Worm (Caenorhabditis elegans): ENCODE measurements around the gene fat-6.

The fat-6 gene

DNA sequence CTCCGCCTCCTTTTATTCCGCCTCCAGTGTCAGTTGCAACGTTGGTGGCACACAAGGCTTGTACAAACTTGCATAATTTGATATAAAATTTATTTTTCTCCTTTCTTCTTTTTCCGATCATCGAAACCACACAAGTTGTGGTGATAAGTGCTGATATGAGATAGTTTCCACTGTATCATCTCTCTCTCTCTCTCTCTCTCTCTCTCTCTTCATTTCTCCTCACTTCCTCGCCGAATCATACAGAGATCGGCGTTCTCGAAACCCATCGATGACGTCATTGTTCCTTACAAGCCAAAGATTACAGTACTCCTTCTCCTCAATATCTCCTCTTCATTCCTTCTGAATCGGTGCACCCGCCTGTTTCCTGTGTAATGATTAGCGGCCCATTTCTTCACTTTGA lies 16.1 kb downstream of the fat-6 start, which contains the start of gene nhr-43:
Gene nhr-43, plus strand, starts transcription at position 233 of the 400 bp plus-strand sequence.
- no peak for TF ChIP-seq nhr-12 (tag; optimal IDR thresholded peaks at IDR 0.05)
- TF ChIP-seq ham-2 (GFP tag; optimal IDR thresholded peaks at IDR 0.05): peak; percentile 12

- no peak for TF ChIP-seq zip-8 (tag; optimal IDR thresholded peaks at IDR 0.05)
- TF ChIP-seq ceh-83 (GFP tag; optimal IDR thresholded peaks at IDR 0.05): no peak
- no peak for TF ChIP-seq lsy-2 (tag; optimal IDR thresholded peaks at IDR 0.05)
- TF ChIP-seq elt-3 (tag; optimal IDR thresholded peaks at IDR 0.05): no peak
- no peak for TF ChIP-seq nhr-28 (tag; optimal IDR thresholded peaks at IDR 0.05)
- no peak for TF ChIP-seq drap-1 (GFP tag; optimal IDR thresholded peaks at IDR 0.05)
These were observed 17.8 kb downstream of the fat-6 start for ce11 chrIV:11897710-11898109.

- TF ChIP-seq cnd-1 (tag; optimal IDR thresholded peaks at IDR 0.05) (no peak), sem-2 (GFP tag; optimal IDR thresholded peaks at IDR 0.05) (no peak), ceh-43 (GFP tag; optimal IDR thresholded peaks at IDR 0.05) (no peak), pha-4 (tag; optimal IDR thresholded peaks at IDR 0.05) (no peak), nhr-237 (tag; optimal IDR thresholded peaks at IDR 0.05) (no peak), ceh-83 (GFP tag; optimal IDR thresholded peaks at IDR 0.05) (no peak), mab-5 (tag; optimal IDR thresholded peaks at IDR 0.05) (no peak), nhr-28 (tag; optimal IDR thresholded peaks at IDR 0.05) (no peak), tbx-8 (GFP tag; optimal IDR thresholded peaks at IDR 0.05) (no peak), elt-1 (tag; optimal IDR thresholded peaks at IDR 0.05; ENCODE audit: borderline replicate concordance, insufficient read depth) (no peak), ztf-11 (tag; optimal IDR thresholded peaks at IDR 0.05) (no peak), ceh-39 (tag; optimal IDR thresholded peaks at IDR 0.05) (no peak), ces-1 (GFP tag; optimal IDR thresholded peaks at IDR 0.05) (no peak), ham-2 (GFP tag; optimal IDR thresholded peaks at IDR 0.05) (no peak), unc-120 (tag; optimal IDR thresholded peaks at IDR 0.05; ENCODE audit: poor library complexity, severe bottlenecking) (no peak)
These were observed 22.2 kb downstream of the fat-6 start for ce11 chrIV:11893336-11893735.

ce11 chrIV:11892545-11892944 lies 22.9 kb downstream of the fat-6 start:
- no peak for TF ChIP-seq nhr-237 (tag; optimal IDR thresholded peaks at IDR 0.05)
- no peak for TF ChIP-seq lin-13 (tag; optimal IDR thresholded peaks at IDR 0.05)
- no peak for TF ChIP-seq nhr-76 (tag; optimal IDR thresholded peaks at IDR 0.05)
- no peak for TF ChIP-seq unc-62 (GFP tag; optimal IDR thresholded peaks at IDR 0.05)
- TF ChIP-seq snpc-4 (tag; optimal IDR thresholded peaks at IDR 0.05): no peak
- no peak for TF ChIP-seq nhr-12 (tag; optimal IDR thresholded peaks at IDR 0.05)

- TF ChIP-seq blmp-1 (tag; optimal IDR thresholded peaks at IDR 0.05): peak; percentile 27
- TF ChIP-seq mab-5 (tag; optimal IDR thresholded peaks at IDR 0.05): no peak
- TF ChIP-seq lsy-2 (tag; optimal IDR thresholded peaks at IDR 0.05): no peak
These were observed 30.2 kb downstream of the fat-6 start, which contains the start of gene let-653 for ce11 chrIV:11885313-11885712. Gene let-653, plus strand, starts transcription at chrIV:11885613.

ce11 chrIV:11883478-11883877 lies 32.0 kb downstream of the fat-6 start:
- TF ChIP-seq unc-62 (GFP tag; optimal IDR thresholded peaks at IDR 0.05) (peak; percentile 41), zip-8 (tag; optimal IDR thresholded peaks at IDR 0.05) (no peak), elt-1 (tag; optimal IDR thresholded peaks at IDR 0.05; ENCODE audit: borderline replicate concordance, insufficient read depth) (peak; percentile 75), ham-2 (GFP tag; optimal IDR thresholded peaks at IDR 0.05) (peak; percentile 94), blmp-1 (tag; optimal IDR thresholded peaks at IDR 0.05) (peak; percentile 63), mab-5 (tag; optimal IDR thresholded peaks at IDR 0.05) (no peak)

ce11 chrIV:11882534-11882933 lies 33.0 kb downstream of the fat-6 start:
- TF ChIP-seq nhr-237 (tag; optimal IDR thresholded peaks at IDR 0.05) (no peak), sptf-1 (tag; optimal IDR thresholded peaks at IDR 0.05) (no peak), ceh-83 (GFP tag; optimal IDR thresholded peaks at IDR 0.05) (no peak), unc-62 (GFP tag; optimal IDR thresholded peaks at IDR 0.05) (no peak), sem-2 (GFP tag; optimal IDR thresholded peaks at IDR 0.05) (no peak), elt-3 (tag; optimal IDR thresholded peaks at IDR 0.05) (no peak), ceh-39 (tag; optimal IDR thresholded peaks at IDR 0.05) (no peak), pha-4 (tag; optimal IDR thresholded peaks at IDR 0.05) (no peak)

DNA sequence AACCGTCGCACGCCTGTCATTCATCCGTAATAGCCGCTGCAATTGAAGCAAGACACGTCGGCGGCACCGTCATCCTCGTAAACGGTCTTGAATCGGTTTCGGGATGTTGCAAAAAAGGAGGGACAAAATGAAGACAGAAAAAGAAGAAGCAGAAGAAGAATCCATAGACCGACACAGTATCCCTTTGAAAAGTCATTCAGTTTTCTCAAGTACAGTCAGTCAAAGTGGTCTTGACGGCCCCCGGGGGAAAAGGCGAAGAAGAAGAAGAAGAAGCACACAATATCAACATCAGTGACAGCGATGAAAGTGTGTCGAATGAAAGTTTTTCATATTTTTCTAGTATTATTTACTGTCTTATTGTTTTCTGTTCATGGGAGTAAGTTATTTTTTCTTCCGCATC lies 37.2 kb downstream of the fat-6 start, which contains the start of gene cutl-27:
Gene cutl-27, plus strand, starts transcription at position 301 of the 400 bp plus-strand sequence.
- TF ChIP-seq M03D4.4 (tag; optimal IDR thresholded peaks at IDR 0.05): no peak
- TF ChIP-seq nhr-237 (tag; optimal IDR thresholded peaks at IDR 0.05): no peak

Measured in whole organism, mixed stage, embryonic.